Worm (Caenorhabditis elegans) whole organism, mixed stage, embryonic: ENCODE measurements around the gene F46B3.23.

Source experiments
- blmp-1 ChIP-seq: fragments of 150-350 bp; optimal IDR thresholded peaks from 2 replicates; lab custom pipeline; 2014; ENCODE audit warnings: missing biosample characterization, missing genetic modification characterization
- lsy-2 ChIP-seq: fragments of 150-350 bp; optimal IDR thresholded peaks from 2 replicates; lab custom pipeline; 2014; ENCODE audit warnings: missing biosample characterization, missing genetic modification characterization
- pha-4 ChIP-seq: fragments of 150-350 bp; optimal IDR thresholded peaks from 2 replicates; lab custom pipeline; 2018; ENCODE audit warnings: missing biosample characterization, missing genetic modification reagents, missing genetic modification characterization
- unc-62 ChIP-seq: fragments of 150-350 bp; optimal IDR thresholded peaks from 2 replicates; lab custom pipeline; 2014; ENCODE audit warnings: missing biosample characterization, missing genetic modification reagents, missing genetic modification characterization

- TF ChIP-seq lsy-2 (tag; lab: Kevin White, UChicago) (no peak), blmp-1 (tag; lab: Kevin White, UChicago) (no peak), pha-4 (tag; lab: Kevin White, UChicago) (no peak), unc-62 (GFP tag; lab: Kevin White, UChicago) (no peak)
These were observed 1.8 kb downstream of the F46B3.23 start, which contains the start of gene ttr-57 for ce11 chrV:20604606-20605155.
